Fruit fly (Drosophila melanogaster) whole organism, pupa: Measurements from ENCODE around the gene osy.
A peak's percentile ranks its signal among the peaks of the same experiment; 100 is the strongest.

ENCODE experiments used
- CG32121 ChIP-seq: fragments of 200-800 bp; sonication (Bioruptor generic); IDR thresholded peaks from 2 replicates; pipeline ENCODE4 v1.3.6; 2022; ENCODE audit warnings: missing biosample characterization, missing genetic modification characterization
- CG4496 ChIP-seq: fragments of 200-800 bp; sonication (Bioruptor generic); IDR thresholded peaks from 3 replicates; pipeline ENCODE4 v1.3.6; 2022; ENCODE audit warnings: missing biosample characterization, missing genetic modification characterization
- EcR ChIP-seq: fragments of 200-800 bp; sonication (Bioruptor generic); optimal IDR thresholded peaks from 3 replicates; lab custom pipeline; 2019; ENCODE audit warnings: missing biosample characterization, missing genetic modification characterization, mild to moderate bottlenecking, moderate library complexity, missing genetic modification reagents
- Ets98B ChIP-seq: fragments of 200-800 bp; sonication (Bioruptor generic); IDR thresholded peaks from 2 replicates; pipeline ENCODE4 v1.3.6; 2022; ENCODE audit warnings: missing biosample characterization, missing genetic modification characterization
- fd96Ca ChIP-seq: fragments of 200-800 bp; sonication (Bioruptor generic); IDR thresholded peaks from 3 replicates; pipeline ENCODE4 v1.3.6; 2022; ENCODE audit warnings: missing biosample characterization, missing genetic modification characterization
- rn ChIP-seq: fragments of 200-800 bp; sonication (Bioruptor generic); IDR thresholded peaks from 2 replicates; pipeline ENCODE4 v1.3.6; 2022; ENCODE audit warnings: missing biosample characterization, missing genetic modification characterization

Gene osy

dm6 chr3R:26409780-26410179 lies 91.6 kb downstream of the osy start:
- no peak for TF ChIP-seq EcR (GFP tag; lab: Kevin White, UChicago)
- TF ChIP-seq Ets98B (GFP tag; lab: Robert Waterston, UW) = peak; percentile 72
- no peak for TF ChIP-seq rn
- peak; percentile 35; the same call in 2 of the 3 replicates for TF ChIP-seq fd96Ca (GFP tag; lab: Robert Waterston, UW)
- peak; percentile 79 for TF ChIP-seq CG32121
- TF ChIP-seq CG4496 (GFP tag; lab: Robert Waterston, UW) = peak; percentile 78
